Fruit fly (Drosophila melanogaster) whole organism, embryonic: ENCODE data around the gene Jhbp5.
A peak's percentile ranks its signal among the peaks of the same experiment; 100 is the strongest.

Source experiments
- CG1024 ChIP-seq: fragments of 200-800 bp; sonication (Bioruptor generic); IDR thresholded peaks from 2 replicates; pipeline ENCODE4 v1.3.6; 2022; ENCODE audit warnings: missing biosample characterization, missing genetic modification characterization
- CG10543 ChIP-seq: fragments of 200-800 bp; sonication (Bioruptor generic); optimal IDR thresholded peaks from 3 replicates; lab custom pipeline; 2017; ENCODE audit warnings: missing biosample characterization, mild to moderate bottlenecking, missing genetic modification characterization, moderate library complexity
- CG12659 ChIP-seq: fragments of 200-800 bp; sonication (Bioruptor generic); optimal IDR thresholded peaks from 3 replicates; lab custom pipeline; 2017; ENCODE audit warnings: mild to moderate bottlenecking, missing biosample characterization, missing genetic modification reagents, missing genetic modification characterization
- CG8281 ChIP-seq: fragments of 200-800 bp; sonication (Bioruptor generic); optimal IDR thresholded peaks from 2 replicates; lab custom pipeline; 2018; ENCODE audit warnings: missing biosample characterization, mild to moderate bottlenecking, missing genetic modification characterization, moderate library complexity
- NfI ChIP-seq: fragments of 200-800 bp; sonication (Bioruptor generic); optimal IDR thresholded peaks from 3 replicates; lab custom pipeline; 2018; ENCODE audit warnings: missing biosample characterization, mild to moderate bottlenecking, missing genetic modification characterization, moderate library complexity
- Pdp1 ChIP-seq, 2 experiments: fragments of 200-800 bp; sonication (Bioruptor generic); optimal IDR thresholded peaks; 3 replicates each; lab custom pipeline; 2016; ENCODE audit warnings: missing biosample characterization in 2 of 2, missing genetic modification characterization in 2 of 2, mild to moderate bottlenecking in 1 of 2, moderate library complexity in 1 of 2
- sob ChIP-seq: fragments of 200-800 bp; sonication (Bioruptor generic); IDR thresholded peaks from 2 replicates; pipeline ENCODE4 v1.3.6; 2022; ENCODE audit warnings: missing biosample characterization, missing genetic modification characterization

dm6 chr3R:16094011-16094729 is 48.2 kb upstream of the Jhbp5 start:
- TF ChIP-seq CG12659 (GFP tag; lab: Kevin White, UChicago) (peak; percentile 81), CG8281 (peak; percentile 57), CG1024 (GFP tag; lab: Robert Waterston, UW) (no peak), NfI (GFP tag; lab: Kevin White, UChicago) (peak; percentile 46), sob (GFP tag; lab: Robert Waterston, UW) (no peak), CG10543 (GFP tag; lab: Kevin White, UChicago) (no peak), Pdp1 (GFP tag; optimal IDR thresholded peaks at IDR 0.05; lab: Kevin White, UChicago) (peak in 1 of 2 experiments; percentile 10)
